Worm (Caenorhabditis elegans): ENCODE results near the gene Y62H9A.7.

Y62H9A.7 gene

ce11 chrX:11925243-11925642 lies 39.8 kb upstream of the Y62H9A.7 start:
- TF ChIP-seq nhr-2 (tag; optimal IDR thresholded peaks at IDR 0.05): no peak
- no peak for TF ChIP-seq ceh-83 (GFP tag; optimal IDR thresholded peaks at IDR 0.05)
- no peak for TF ChIP-seq pha-4 (tag; optimal IDR thresholded peaks at IDR 0.05)
- no peak for TF ChIP-seq nhr-12 (tag; optimal IDR thresholded peaks at IDR 0.05)
- no peak for TF ChIP-seq flh-1 (GFP tag; optimal IDR thresholded peaks at IDR 0.05)
- TF ChIP-seq cnd-1 (tag; optimal IDR thresholded peaks at IDR 0.05): no peak
- TF ChIP-seq drap-1 (GFP tag; optimal IDR thresholded peaks at IDR 0.05): no peak
- no peak for TF ChIP-seq nhr-237 (tag; optimal IDR thresholded peaks at IDR 0.05)
- TF ChIP-seq nhr-28 (tag; optimal IDR thresholded peaks at IDR 0.05): no peak
- TF ChIP-seq ham-2 (GFP tag; optimal IDR thresholded peaks at IDR 0.05): no peak
- no peak for TF ChIP-seq unc-62 (GFP tag; optimal IDR thresholded peaks at IDR 0.05)
- no peak for TF ChIP-seq elt-1 (tag; optimal IDR thresholded peaks at IDR 0.05; ENCODE audit: borderline replicate concordance, insufficient read depth)

- no peak for TF ChIP-seq hlh-1 (tag; optimal IDR thresholded peaks at IDR 0.05)
- TF ChIP-seq nhr-237 (tag; optimal IDR thresholded peaks at IDR 0.05): peak; percentile 9
Observed at ce11 chrX:11924158-11924557, 38.7 kb upstream of the Y62H9A.7 start, which contains the start of gene F55G7.1. Gene F55G7.1, plus strand, starts transcription at chrX:11924433.

- TF ChIP-seq mep-1 (tag; optimal IDR thresholded peaks at IDR 0.05) (no peak), zip-8 (tag; optimal IDR thresholded peaks at IDR 0.05) (no peak), nhr-12 (tag; optimal IDR thresholded peaks at IDR 0.05) (no peak), snpc-4 (tag; optimal IDR thresholded peaks at IDR 0.05) (no peak), drap-1 (GFP tag; optimal IDR thresholded peaks at IDR 0.05) (no peak), unc-39 (tag; optimal IDR thresholded peaks at IDR 0.05) (no peak), unc-62 (GFP tag; optimal IDR thresholded peaks at IDR 0.05) (no peak)
Observed at ce11 chrX:11920723-11921283, 35.3 kb upstream of the Y62H9A.7 start, which contains the start of gene Y62H9A.14. Gene Y62H9A.14, plus strand, starts transcription at chrX:11921233.

DNA sequence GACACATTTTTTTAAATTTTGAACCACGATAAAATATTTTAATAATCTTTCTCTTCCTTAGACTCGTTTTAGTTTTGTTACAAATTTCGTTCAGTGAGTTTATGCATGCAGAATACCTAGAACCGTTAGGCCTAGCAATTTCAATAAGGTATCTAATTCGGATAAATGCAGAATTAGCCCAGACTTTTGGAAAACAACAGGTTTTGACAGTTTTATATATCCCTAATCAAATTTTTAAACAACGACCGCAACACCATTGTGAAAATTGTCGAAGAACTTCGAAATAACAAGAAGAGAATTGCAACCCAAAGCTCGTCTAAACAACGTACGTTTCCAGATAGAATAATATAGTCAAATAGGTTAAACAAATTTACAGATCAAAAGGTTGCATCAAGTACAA lies 32.5 kb upstream of the Y62H9A.7 start, which contains the start of gene Y62H9A.16:
TSS of gene Y62H9A.16 (plus strand) at position 301 of the 400 bp plus-strand sequence.
- TF ChIP-seq snpc-4 (tag; optimal IDR thresholded peaks at IDR 0.05) (no peak), unc-62 (GFP tag; optimal IDR thresholded peaks at IDR 0.05) (no peak), bed-3 (GFP tag; optimal IDR thresholded peaks at IDR 0.05) (no peak), sem-2 (GFP tag; optimal IDR thresholded peaks at IDR 0.05) (no peak), unc-39 (tag; optimal IDR thresholded peaks at IDR 0.05) (no peak), blmp-1 (tag; optimal IDR thresholded peaks at IDR 0.05) (no peak), mls-2 (tag; optimal IDR thresholded peaks at IDR 0.05) (no peak), ceh-43 (GFP tag; optimal IDR thresholded peaks at IDR 0.05) (no peak), mab-5 (tag; optimal IDR thresholded peaks at IDR 0.05) (no peak), mep-1 (tag; optimal IDR thresholded peaks at IDR 0.05) (no peak), elt-1 (tag; optimal IDR thresholded peaks at IDR 0.05; ENCODE audit: borderline replicate concordance, insufficient read depth) (no peak), ceh-83 (GFP tag; optimal IDR thresholded peaks at IDR 0.05) (no peak), nhr-12 (tag; optimal IDR thresholded peaks at IDR 0.05) (no peak), nhr-2 (tag; optimal IDR thresholded peaks at IDR 0.05) (no peak), ces-1 (GFP tag; optimal IDR thresholded peaks at IDR 0.05) (no peak), sptf-1 (tag; optimal IDR thresholded peaks at IDR 0.05) (no peak)

ce11 chrX:11916705-11917104 lies 31.2 kb upstream of the Y62H9A.7 start, which contains the start of gene Y62H9A.13:
Gene Y62H9A.13, plus strand, starts transcription at chrX:11917005.
- TF ChIP-seq ztf-11 (tag; optimal IDR thresholded peaks at IDR 0.05) (no peak), ceh-83 (GFP tag; optimal IDR thresholded peaks at IDR 0.05) (no peak), ham-2 (GFP tag; optimal IDR thresholded peaks at IDR 0.05) (no peak), unc-120 (tag; optimal IDR thresholded peaks at IDR 0.05; ENCODE audit: poor library complexity, severe bottlenecking) (no peak), nhr-28 (tag; optimal IDR thresholded peaks at IDR 0.05) (no peak), mab-5 (tag; optimal IDR thresholded peaks at IDR 0.05) (no peak), cnd-1 (tag; optimal IDR thresholded peaks at IDR 0.05) (no peak), unc-39 (tag; optimal IDR thresholded peaks at IDR 0.05) (no peak), flh-1 (GFP tag; optimal IDR thresholded peaks at IDR 0.05) (no peak), lin-13 (tag; optimal IDR thresholded peaks at IDR 0.05) (no peak), snpc-4 (tag; optimal IDR thresholded peaks at IDR 0.05) (no peak), lin-32 (GFP tag; optimal IDR thresholded peaks at IDR 0.05) (no peak), ceh-39 (tag; optimal IDR thresholded peaks at IDR 0.05) (no peak), bed-3 (GFP tag; optimal IDR thresholded peaks at IDR 0.05) (no peak), nhr-237 (tag; optimal IDR thresholded peaks at IDR 0.05) (no peak), lsy-2 (tag; optimal IDR thresholded peaks at IDR 0.05) (no peak), unc-62 (GFP tag; optimal IDR thresholded peaks at IDR 0.05) (no peak), blmp-1 (tag; optimal IDR thresholded peaks at IDR 0.05) (no peak), elt-1 (tag; optimal IDR thresholded peaks at IDR 0.05; ENCODE audit: borderline replicate concordance, insufficient read depth) (no peak), sptf-1 (tag; optimal IDR thresholded peaks at IDR 0.05) (no peak)

Measured in whole organism, mixed stage, embryonic.